Worm (Caenorhabditis elegans) whole organism, L4 larva: ENCODE measurements around the gene sra-9.

ENCODE experiments used
- F26F4.8 ChIP-seq: fragments of 200-800 bp; sonication (Bioruptor generic); conservative IDR thresholded peaks from 2 replicates; pipeline ENCODE4 v1.3.6; 2022; ENCODE audit warnings: missing genetic modification characterization, missing compliant biosample characterization
- F44E2.7 ChIP-seq: fragments of 200-800 bp; sonication (Bioruptor generic); IDR thresholded peaks from 2 replicates; pipeline ENCODE4 v2.1.2; 2022; ENCODE audit warnings: missing genetic modification characterization, missing compliant biosample characterization
- R02D3.7 ChIP-seq: fragments of 150-350 bp; sonication (generic microtip); optimal IDR thresholded peaks from 3 replicates; lab custom pipeline; 2014; ENCODE audit warnings: missing biosample characterization, missing genetic modification characterization
- T26A8.4 ChIP-seq: fragments of 200-800 bp; sonication (Bioruptor generic); IDR thresholded peaks from 2 replicates; pipeline ENCODE4 v1.3.6; 2022; ENCODE audit warnings: missing genetic modification characterization, missing compliant biosample characterization
- Y105C5A.15 ChIP-seq: fragments of 200-800 bp; sonication (Bioruptor generic); IDR thresholded peaks from 2 replicates; pipeline ENCODE4 v1.3.6; 2022; ENCODE audit warnings: missing genetic modification characterization, missing compliant biosample characterization
- Y48G9A.11 ChIP-seq: fragments of 200-800 bp; sonication (Bioruptor generic); IDR thresholded peaks from 2 replicates; pipeline ENCODE4 v1.3.6; 2022; ENCODE audit warnings: missing genetic modification reagents, missing genetic modification characterization, missing compliant biosample characterization
- Y75B8A.6 ChIP-seq: fragments of 200-800 bp; sonication (Bioruptor generic); IDR thresholded peaks from 2 replicates; pipeline ENCODE4 v1.3.6; 2022; ENCODE audit warnings: missing genetic modification reagents, missing genetic modification characterization, missing compliant biosample characterization
- ZK546.5 ChIP-seq, 2 experiments: sonication (generic microtip); optimal IDR thresholded peaks; 2 replicates each; lab custom pipeline; 2017; ENCODE audit warnings: missing biosample characterization in 2 of 2, missing genetic modification characterization in 2 of 2
- aha-1 ChIP-seq: fragments of 150-350 bp; peaks from one replicate; lab custom pipeline; 2014; ENCODE audit warnings: missing biosample characterization, missing genetic modification characterization
- aly-2 ChIP-seq: sonication (generic microtip); optimal IDR thresholded peaks from 2 replicates; lab custom pipeline; 2018; ENCODE audit warnings: missing biosample characterization, missing genetic modification characterization
- ceh-20 ChIP-seq: fragments of 200-800 bp; sonication (Bioruptor generic); IDR thresholded peaks from 2 replicates; pipeline ENCODE4 v1.3.6; 2022; ENCODE audit warnings: missing genetic modification reagents, missing genetic modification characterization, missing compliant biosample characterization
- ces-1 ChIP-seq: fragments of 150-350 bp; sonication (generic microtip); optimal IDR thresholded peaks from 4 replicates; lab custom pipeline; 2014; ENCODE audit warnings: missing biosample characterization, missing genetic modification reagents, missing genetic modification characterization
- cey-2 ChIP-seq: sonication (generic microtip); optimal IDR thresholded peaks from 3 replicates; lab custom pipeline; 2017; ENCODE audit warnings: missing genetic modification characterization, mild to moderate bottlenecking, missing compliant biosample characterization, antibody characterized with exemption, borderline replicate concordance; ENCODE audit not compliant: insufficient read depth
- daf-12 ChIP-seq: fragments of 150-350 bp; optimal IDR thresholded peaks from 2 replicates; lab custom pipeline; 2014; ENCODE audit warnings: missing biosample characterization, missing genetic modification reagents, missing genetic modification characterization
- daf-19 ChIP-seq: fragments of 200-800 bp; sonication (Bioruptor generic); conservative IDR thresholded peaks from 2 replicates; pipeline ENCODE4 v1.3.6; 2022; ENCODE audit warnings: missing genetic modification characterization, missing compliant biosample characterization
- daf-8 ChIP-seq: fragments of 200-800 bp; sonication (Bioruptor generic); IDR thresholded peaks from 2 replicates; pipeline ENCODE4 v1.3.6; 2022; ENCODE audit warnings: missing genetic modification characterization, missing compliant biosample characterization
- dmd-6 ChIP-seq: fragments of 200-800 bp; sonication (Bioruptor generic); IDR thresholded peaks from 2 replicates; pipeline ENCODE4 v1.3.6; 2022; ENCODE audit warnings: missing genetic modification reagents, missing genetic modification characterization, missing compliant biosample characterization
- dmd-8 ChIP-seq: fragments of 200-800 bp; sonication (Bioruptor generic); IDR thresholded peaks from 2 replicates; pipeline ENCODE4 v1.3.6; 2022; ENCODE audit warnings: missing genetic modification characterization, missing compliant biosample characterization
- dpl-1 ChIP-seq: fragments of 150-350 bp; optimal IDR thresholded peaks from 2 replicates; lab custom pipeline; 2014; ENCODE audit warnings: missing biosample characterization, missing genetic modification reagents, missing genetic modification characterization
- dve-1 ChIP-seq: sonication (generic microtip); optimal IDR thresholded peaks from 2 replicates; lab custom pipeline; 2017; ENCODE audit warnings: antibody characterized with exemption, mild to moderate bottlenecking, missing genetic modification characterization, missing compliant biosample characterization; ENCODE audit not compliant: insufficient read depth
- egl-43 ChIP-seq: fragments of 200-800 bp; sonication (Bioruptor generic); IDR thresholded peaks from 2 replicates; pipeline ENCODE4 v1.3.6; 2022; ENCODE audit warnings: missing genetic modification reagents, missing genetic modification characterization, missing compliant biosample characterization
- hif-1 ChIP-seq, 2 experiments: sonication (generic microtip); optimal IDR thresholded peaks; 2 replicates each; lab custom pipeline; 2016 to 2017; ENCODE audit warnings: missing compliant biosample characterization in 2 of 2, missing genetic modification characterization in 2 of 2, missing genetic modification reagents in 2 of 2, missing genotype in 2 of 2, mild to moderate bottlenecking in 1 of 2
- lim-7 ChIP-seq: fragments of 200-800 bp; sonication (Bioruptor generic); IDR thresholded peaks from 2 replicates; pipeline ENCODE4 v1.3.6; 2022; ENCODE audit warnings: missing genetic modification characterization, missing compliant biosample characterization
- lin-1 ChIP-seq: fragments of 200-800 bp; sonication (Bioruptor generic); IDR thresholded peaks from 2 replicates; pipeline ENCODE4 v1.3.6; 2022; ENCODE audit warnings: missing genetic modification reagents, missing genetic modification characterization, missing compliant biosample characterization
- lin-29 ChIP-seq: fragments of 200-800 bp; sonication (Bioruptor generic); IDR thresholded peaks from 2 replicates; pipeline ENCODE4 v1.3.6; 2022; ENCODE audit warnings: missing genetic modification reagents, missing genetic modification characterization, missing compliant biosample characterization
- lin-38 ChIP-seq: fragments of 200-800 bp; sonication (Bioruptor generic); IDR thresholded peaks from 2 replicates; pipeline ENCODE4 v1.3.6; 2022; ENCODE audit warnings: missing genetic modification reagents, missing genetic modification characterization, missing compliant biosample characterization
- mdl-1 ChIP-seq, 2 experiments: fragments of 150-350 bp in 1 of 2; sonication (generic microtip) in 1 of 2; optimal IDR thresholded peaks; 2 replicates each; lab custom pipeline; 2014 to 2017; ENCODE audit warnings: missing biosample characterization in 2 of 2, missing genetic modification characterization in 2 of 2
- mdt-29 ChIP-seq: fragments of 200-800 bp; sonication (Bioruptor generic); IDR thresholded peaks from 2 replicates; pipeline ENCODE4 v1.3.6; 2022; ENCODE audit warnings: missing genetic modification reagents, missing genetic modification characterization, missing compliant biosample characterization
- mxl-3 ChIP-seq: fragments of 200-800 bp; sonication (Bioruptor generic); optimal IDR thresholded peaks from 2 replicates; lab custom pipeline; 2018; ENCODE audit warnings: mild to moderate bottlenecking, missing genetic modification characterization, missing compliant biosample characterization
- nhr-102 ChIP-seq: sonication (generic microtip); optimal IDR thresholded peaks from 2 replicates; lab custom pipeline; 2016; ENCODE audit warnings: mild to moderate bottlenecking, missing genetic modification characterization, moderate library complexity, missing compliant biosample characterization
- nhr-11 ChIP-seq: fragments of 150-350 bp; optimal IDR thresholded peaks from 2 replicates; lab custom pipeline; 2014; ENCODE audit warnings: missing biosample characterization, missing genetic modification characterization
- nhr-111 ChIP-seq: fragments of 200-800 bp; sonication (Bioruptor generic); optimal IDR thresholded peaks from 2 replicates; lab custom pipeline; 2018; ENCODE audit warnings: mild to moderate bottlenecking, missing genetic modification characterization, missing compliant biosample characterization
- nhr-237 ChIP-seq: sonication (generic microtip); optimal IDR thresholded peaks from 2 replicates; lab custom pipeline; 2017; ENCODE audit warnings: missing biosample characterization, missing genetic modification characterization
- nhr-25 ChIP-seq: sonication (generic microtip); optimal IDR thresholded peaks from 2 replicates; lab custom pipeline; 2017; ENCODE audit warnings: missing genetic modification characterization, mild to moderate bottlenecking, missing compliant biosample characterization, antibody characterized with exemption, moderate library complexity, borderline replicate concordance; ENCODE audit not compliant: insufficient read depth
- nhr-28 ChIP-seq: fragments of 150-350 bp; optimal IDR thresholded peaks from 2 replicates; lab custom pipeline; 2014; ENCODE audit warnings: missing biosample characterization, missing genetic modification characterization
- nhr-48 ChIP-seq: sonication (generic microtip); optimal IDR thresholded peaks from 2 replicates; lab custom pipeline; 2016; ENCODE audit warnings: mild to moderate bottlenecking, missing genetic modification characterization, missing compliant biosample characterization
- nhr-76 ChIP-seq: fragments of 150-350 bp; optimal IDR thresholded peaks from 2 replicates; lab custom pipeline; 2014; ENCODE audit warnings: missing biosample characterization, missing genetic modification characterization
- php-3 ChIP-seq: fragments of 200-800 bp; sonication (Bioruptor generic); IDR thresholded peaks from 2 replicates; pipeline ENCODE4 v1.3.6; 2022; ENCODE audit warnings: missing genetic modification reagents, missing genetic modification characterization, missing compliant biosample characterization
- pqm-1 ChIP-seq: sonication (generic microtip); optimal IDR thresholded peaks from 2 replicates; lab custom pipeline; 2017; ENCODE audit warnings: missing biosample characterization, missing genetic modification characterization
- rbr-2 ChIP-seq: sonication (generic microtip); optimal IDR thresholded peaks from 2 replicates; lab custom pipeline; 2016; ENCODE audit warnings: missing genotype, missing genetic modification characterization, missing compliant biosample characterization
- set-16 ChIP-seq: fragments of 200-800 bp; sonication (Bioruptor generic); IDR thresholded peaks from 2 replicates; pipeline ENCODE4 v1.3.6; 2022; ENCODE audit warnings: missing genetic modification reagents, missing genetic modification characterization, missing compliant biosample characterization
- snpc-1.2 ChIP-seq: fragments of 200-800 bp; sonication (Bioruptor generic); IDR thresholded peaks from 2 replicates; pipeline ENCODE4 v1.3.6; 2022; ENCODE audit warnings: missing genetic modification reagents, missing genetic modification characterization, missing compliant biosample characterization
- snpc-4 ChIP-seq: fragments of 150-350 bp; optimal IDR thresholded peaks from 2 replicates; lab custom pipeline; 2014; ENCODE audit warnings: missing biosample characterization, missing genetic modification characterization
- spr-1 ChIP-seq: sonication (generic microtip); optimal IDR thresholded peaks from 2 replicates; lab custom pipeline; 2016; ENCODE audit warnings: mild to moderate bottlenecking, missing genetic modification characterization, missing compliant biosample characterization
- spr-3 ChIP-seq: fragments of 200-800 bp; sonication (Bioruptor generic); optimal IDR thresholded peaks from 2 replicates; lab custom pipeline; 2018; ENCODE audit warnings: mild to moderate bottlenecking, missing genetic modification characterization, missing compliant biosample characterization
- tag-97 ChIP-seq: fragments of 200-800 bp; sonication (Bioruptor generic); IDR thresholded peaks from 2 replicates; pipeline ENCODE4 v1.3.6; 2022; ENCODE audit warnings: missing genetic modification characterization, missing compliant biosample characterization
- tra-1 ChIP-seq: fragments of 200-800 bp; sonication (Bioruptor generic); IDR thresholded peaks from 2 replicates; pipeline ENCODE4 v1.3.6; 2022; ENCODE audit warnings: missing genetic modification reagents, missing genetic modification characterization, missing compliant biosample characterization
- zip-11 ChIP-seq: fragments of 200-800 bp; sonication (Bioruptor generic); IDR thresholded peaks from 2 replicates; pipeline ENCODE4 v1.3.6; 2022; ENCODE audit warnings: missing genetic modification characterization, missing compliant biosample characterization
- zip-2 ChIP-seq: fragments of 150-350 bp; optimal IDR thresholded peaks from 2 replicates; lab custom pipeline; 2014; ENCODE audit warnings: missing biosample characterization, missing genetic modification characterization
- ztf-11 ChIP-seq: fragments of 150-350 bp; optimal IDR thresholded peaks from 2 replicates; lab custom pipeline; 2014; ENCODE audit warnings: missing biosample characterization, missing genetic modification characterization

The sra-9 gene

DNA sequence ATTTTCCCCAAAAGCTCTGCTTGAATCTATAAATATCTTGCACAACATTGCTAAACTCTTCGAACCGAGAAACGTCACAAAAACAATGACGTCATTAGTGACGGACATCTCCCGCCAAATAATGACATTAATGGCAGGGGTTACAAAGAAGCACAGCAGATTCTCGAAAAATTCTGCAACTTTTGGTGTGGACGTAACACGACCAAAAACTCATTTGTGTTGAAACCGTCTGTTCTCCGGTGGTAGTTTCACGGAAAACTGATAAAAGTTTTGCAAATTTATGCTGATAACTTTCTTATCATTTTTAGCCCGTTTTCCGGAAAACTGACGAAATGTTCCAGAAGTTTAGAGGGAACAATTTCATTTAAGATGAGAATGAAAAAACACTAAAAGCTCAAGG is 33.5 kb upstream of the sra-9 start (continued):
- TF ChIP-seq ZK546.5 (tag; optimal IDR thresholded peaks at IDR 0.05; lab: Kevin White, UChicago) (no peak), dpl-1 (GFP tag; lab: Kevin White, UChicago) (no peak), zip-2 (tag; lab: Kevin White, UChicago) (no peak)
- TF ChIP-seq, all 104 proteins: peak for 8

DNA sequence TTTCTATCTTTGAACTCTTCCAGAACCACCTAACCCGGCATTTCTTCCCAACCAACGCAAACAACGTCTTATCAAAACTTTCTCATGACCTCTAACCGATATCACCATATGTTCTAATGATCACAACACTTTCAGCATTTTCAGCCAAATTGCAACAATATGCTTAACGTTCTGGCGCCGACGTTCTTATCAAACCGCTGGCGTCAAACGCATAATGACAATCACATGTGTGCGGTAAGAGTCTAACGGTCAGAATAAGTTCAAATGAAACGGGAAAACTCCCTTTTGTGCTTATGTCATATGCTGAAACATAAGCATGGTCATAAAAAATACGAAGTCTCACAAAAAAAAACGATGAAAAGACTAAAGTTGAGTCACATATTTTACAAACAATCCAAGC is 31.2 kb upstream of the sra-9 start:
- TF ChIP-seq nhr-237 (tag; lab: Kevin White, UChicago) = no peak
- no peak for TF ChIP-seq snpc-1.2 (GFP tag; lab: Robert Waterston, UW)
- TF ChIP-seq ceh-20 (GFP tag; lab: Robert Waterston, UW) = no peak
- TF ChIP-seq daf-8 (GFP tag; lab: Robert Waterston, UW) = no peak
- TF ChIP-seq T26A8.4 (GFP tag; lab: Robert Waterston, UW) = no peak
- TF ChIP-seq spr-3 = no peak
- TF ChIP-seq php-3 (GFP tag; lab: Robert Waterston, UW) = peak; percentile 91
- TF ChIP-seq daf-19 (GFP tag; lab: Robert Waterston, UW) = no peak
- no peak for TF ChIP-seq daf-12 (tag; lab: Kevin White, UChicago)
- TF ChIP-seq set-16 (GFP tag; lab: Robert Waterston, UW) = no peak
- no peak for TF ChIP-seq ces-1 (GFP tag; lab: Kevin White, UChicago)
- peak; percentile 83 for TF ChIP-seq nhr-102 (tag; lab: Kevin White, UChicago)
- no peak for TF ChIP-seq aly-2 (tag; lab: Kevin White, UChicago)
- peak; percentile 86 for TF ChIP-seq nhr-48 (tag; lab: Kevin White, UChicago)
- no peak for TF ChIP-seq zip-11
- TF ChIP-seq tag-97 (GFP tag; lab: Robert Waterston, UW) = no peak
- no peak for TF ChIP-seq zip-2 (tag; lab: Kevin White, UChicago)
- peak in 1 of 2 experiments; percentile 49 for TF ChIP-seq hif-1 (tag; optimal IDR thresholded peaks at IDR 0.05; lab: Kevin White, UChicago)
- no peak for TF ChIP-seq nhr-111
- peak; percentile 92 for TF ChIP-seq nhr-28
- no peak for TF ChIP-seq ztf-11 (tag; lab: Kevin White, UChicago)
- no peak for TF ChIP-seq R02D3.7
- no peak for TF ChIP-seq dmd-8 (GFP tag; lab: Robert Waterston, UW)
- TF ChIP-seq rbr-2 (tag; lab: Kevin White, UChicago) = no peak
- no peak for TF ChIP-seq Y75B8A.6 (GFP tag; lab: Robert Waterston, UW)
- TF ChIP-seq nhr-25 (tag; lab: Kevin White, UChicago) = no peak
- no peak for TF ChIP-seq Y105C5A.15 (GFP tag; lab: Robert Waterston, UW)
- TF ChIP-seq nhr-76 (tag; lab: Kevin White, UChicago) = no peak
- TF ChIP-seq F44E2.7 (GFP tag; lab: Robert Waterston, UW) = no peak
- no peak for TF ChIP-seq mxl-3 (GFP tag; lab: Kevin White, UChicago)
- peak; percentile 81 for TF ChIP-seq pqm-1 (tag; lab: Kevin White, UChicago)
- TF ChIP-seq dve-1 (tag; lab: Kevin White, UChicago) = peak; percentile 96
- TF ChIP-seq tra-1 = peak; percentile 88
- no peak for TF ChIP-seq snpc-4 (tag; lab: Kevin White, UChicago)
- TF ChIP-seq lin-1 (GFP tag; lab: Robert Waterston, UW) = peak; percentile 85
- no peak for TF ChIP-seq Y48G9A.11 (GFP tag; lab: Robert Waterston, UW)
- no peak for TF ChIP-seq spr-1 (tag; lab: Kevin White, UChicago)
- no peak for TF ChIP-seq egl-43
- no peak for TF ChIP-seq F26F4.8 (GFP tag; lab: Robert Waterston, UW)
- peak; percentile 12 for TF ChIP-seq nhr-11 (tag; lab: Kevin White, UChicago)
- no peak for TF ChIP-seq lin-38 (GFP tag; lab: Robert Waterston, UW)
- peak; percentile 98 for TF ChIP-seq dmd-6 (GFP tag; lab: Robert Waterston, UW)
- TF ChIP-seq mdt-29 (GFP tag; lab: Robert Waterston, UW) = peak; percentile 93
- TF ChIP-seq lin-29 (GFP tag; lab: Robert Waterston, UW) = no peak
- no peak for TF ChIP-seq aha-1
- TF ChIP-seq cey-2 (tag; lab: Kevin White, UChicago) = no peak
- TF ChIP-seq mdl-1 (tag; optimal IDR thresholded peaks at IDR 0.05; lab: Kevin White, UChicago) = peak in 1 of 2 experiments; percentile 25
- TF ChIP-seq lim-7 (GFP tag; lab: Robert Waterston, UW) = no peak
